Fruit fly (Drosophila melanogaster) whole organism, prepupa: ENCODE measurements around the gene ppk16.

Experiments
- Blimp-1 ChIP-seq: fragments of 200-800 bp; sonication (Bioruptor generic); optimal IDR thresholded peaks from 3 replicates; lab custom pipeline; 2017; ENCODE audit warnings: missing biosample characterization, missing genetic modification characterization, mild to moderate bottlenecking, moderate library complexity, missing genetic modification reagents
- CG10631 ChIP-seq: fragments of 200-800 bp; sonication (Bioruptor generic); optimal IDR thresholded peaks from 2 replicates; lab custom pipeline; 2016; ENCODE audit warnings: missing biosample characterization, missing genetic modification characterization
- CG10669 ChIP-seq: fragments of 200-800 bp; sonication (Bioruptor generic); optimal IDR thresholded peaks from 3 replicates; lab custom pipeline; 2018; ENCODE audit warnings: missing biosample characterization, mild to moderate bottlenecking, missing genetic modification characterization, moderate library complexity
- CG11762 ChIP-seq: fragments of 200-800 bp; sonication (Bioruptor generic); optimal IDR thresholded peaks from 3 replicates; lab custom pipeline; 2016; ENCODE audit warnings: missing biosample characterization, missing genetic modification characterization; ENCODE audit not compliant: insufficient read depth
- CG15336 ChIP-seq: fragments of 200-800 bp; sonication (Bioruptor generic); IDR thresholded peaks from 2 replicates; pipeline ENCODE4 v1.3.6; 2022; ENCODE audit warnings: missing biosample characterization, missing genetic modification characterization
- CG1621 ChIP-seq: fragments of 200-800 bp; sonication (Bioruptor generic); optimal IDR thresholded peaks from 3 replicates; lab custom pipeline; 2018; ENCODE audit warnings: missing biosample characterization, mild to moderate bottlenecking, missing genetic modification characterization
- CG16779 ChIP-seq: fragments of 200-800 bp; sonication (Bioruptor generic); optimal IDR thresholded peaks from 3 replicates; lab custom pipeline; 2017; ENCODE audit warnings: missing biosample characterization, mild to moderate bottlenecking, missing genetic modification characterization
- CG3032 ChIP-seq: fragments of 200-800 bp; optimal IDR thresholded peaks from 2 replicates; lab custom pipeline; 2019; ENCODE audit warnings: missing biosample characterization, mild to moderate bottlenecking, missing genetic modification characterization, moderate library complexity
- CG31627 ChIP-seq: fragments of 200-800 bp; sonication (Bioruptor generic); optimal IDR thresholded peaks from 3 replicates; lab custom pipeline; 2016; ENCODE audit warnings: missing biosample characterization, missing genetic modification characterization
- CG32006 ChIP-seq: fragments of 200-800 bp; sonication (Bioruptor generic); optimal IDR thresholded peaks from 3 replicates; lab custom pipeline; 2017; ENCODE audit warnings: missing biosample characterization, mild to moderate bottlenecking, missing genetic modification characterization
- CG34406 ChIP-seq: fragments of 200-800 bp; sonication (Bioruptor generic); optimal IDR thresholded peaks from 3 replicates; lab custom pipeline; 2016; ENCODE audit warnings: missing biosample characterization, missing genetic modification characterization
- CG4318 ChIP-seq: fragments of 200-800 bp; sonication (Bioruptor generic); optimal IDR thresholded peaks from 3 replicates; lab custom pipeline; 2017; ENCODE audit warnings: missing biosample characterization, mild to moderate bottlenecking, missing genetic modification characterization
- CG6163 ChIP-seq: fragments of 200-800 bp; sonication (Bioruptor generic); IDR thresholded peaks from 3 replicates; pipeline ENCODE4 v1.3.6; 2022; ENCODE audit warnings: missing biosample characterization, missing genetic modification characterization
- CG6276 ChIP-seq: fragments of 200-800 bp; sonication (Bioruptor generic); optimal IDR thresholded peaks from 2 replicates; lab custom pipeline; 2017; ENCODE audit warnings: missing biosample characterization, mild to moderate bottlenecking, missing genetic modification characterization
- CG6792 ChIP-seq: fragments of 200-800 bp; sonication (Bioruptor generic); optimal IDR thresholded peaks from 3 replicates; lab custom pipeline; 2016; ENCODE audit warnings: missing biosample characterization, missing genetic modification characterization
- CG6808 ChIP-seq: fragments of 200-800 bp; sonication (Bioruptor generic); optimal IDR thresholded peaks from 3 replicates; lab custom pipeline; 2017; ENCODE audit warnings: missing biosample characterization, missing genetic modification characterization, mild to moderate bottlenecking, moderate library complexity, missing genetic modification reagents
- CG6854 ChIP-seq: fragments of 200-800 bp; sonication (Bioruptor generic); optimal IDR thresholded peaks from 2 replicates; lab custom pipeline; 2017; ENCODE audit warnings: missing biosample characterization, mild to moderate bottlenecking, missing genetic modification characterization
- CG8119 ChIP-seq: fragments of 200-800 bp; sonication (Bioruptor generic); IDR thresholded peaks from 3 replicates; pipeline ENCODE4 v1.3.6; 2022; ENCODE audit warnings: missing biosample characterization, missing genetic modification characterization
- CG8632 ChIP-seq: fragments of 200-800 bp; sonication (Bioruptor generic); optimal IDR thresholded peaks from 3 replicates; lab custom pipeline; 2016; ENCODE audit warnings: missing biosample characterization, missing genetic modification characterization
- CG9139 ChIP-seq: fragments of 200-800 bp; sonication (Bioruptor generic); optimal IDR thresholded peaks from 3 replicates; lab custom pipeline; 2017; ENCODE audit warnings: missing biosample characterization, mild to moderate bottlenecking, missing genetic modification characterization
- Eip75B ChIP-seq: fragments of 200-800 bp; sonication (Bioruptor generic); optimal IDR thresholded peaks from 3 replicates; lab custom pipeline; 2016; ENCODE audit warnings: missing biosample characterization, missing genetic modification characterization
- Eip78C ChIP-seq: fragments of 200-800 bp; sonication (Bioruptor generic); peaks from one replicate; lab custom pipeline; 2016; ENCODE audit warnings: missing biosample characterization, missing genetic modification characterization
- Eip93F ChIP-seq: fragments of 200-800 bp; sonication (Bioruptor generic); optimal IDR thresholded peaks from 2 replicates; lab custom pipeline; 2016; ENCODE audit warnings: missing biosample characterization, mild to moderate bottlenecking, missing genetic modification characterization
- Ets21C ChIP-seq: fragments of 200-800 bp; sonication (Bioruptor generic); optimal IDR thresholded peaks from 3 replicates; lab custom pipeline; 2016; ENCODE audit warnings: missing biosample characterization, missing genetic modification characterization
- Ets96B ChIP-seq: fragments of 200-800 bp; optimal IDR thresholded peaks from 2 replicates; lab custom pipeline; 2019; ENCODE audit warnings: missing biosample characterization, mild to moderate bottlenecking, missing genetic modification characterization, moderate library complexity
- Gug ChIP-seq: fragments of 200-800 bp; sonication (Bioruptor generic); IDR thresholded peaks from 2 replicates; pipeline ENCODE4 v1.3.6; 2022; ENCODE audit warnings: missing biosample characterization, missing genetic modification characterization
- Hr38 ChIP-seq: sonication (Bioruptor generic); optimal IDR thresholded peaks from 2 replicates; lab custom pipeline; 2016; ENCODE audit warnings: missing biosample characterization, missing genetic modification characterization
- Hr39 ChIP-seq: fragments of 200-800 bp; sonication (Bioruptor generic); optimal IDR thresholded peaks from 2 replicates; lab custom pipeline; 2016; ENCODE audit warnings: missing biosample characterization, missing genetic modification characterization
- Hr4 ChIP-seq: fragments of 200-800 bp; sonication (Bioruptor generic); optimal IDR thresholded peaks from 3 replicates; lab custom pipeline; 2016; ENCODE audit warnings: missing biosample characterization, missing genetic modification characterization
- Lpt ChIP-seq: fragments of 200-800 bp; sonication (Bioruptor generic); optimal IDR thresholded peaks from 3 replicates; lab custom pipeline; 2016; ENCODE audit warnings: missing biosample characterization, missing genetic modification characterization
- Met ChIP-seq: fragments of 200-800 bp; sonication (Bioruptor generic); optimal IDR thresholded peaks from 3 replicates; lab custom pipeline; 2016; ENCODE audit warnings: missing biosample characterization, missing genetic modification characterization
- Smox ChIP-seq: fragments of 200-800 bp; sonication (Bioruptor generic); optimal IDR thresholded peaks from 3 replicates; lab custom pipeline; 2016; ENCODE audit warnings: missing biosample characterization, missing genetic modification characterization
- Sox102F ChIP-seq: fragments of 200-800 bp; sonication (Bioruptor generic); optimal IDR thresholded peaks from 2 replicates; lab custom pipeline; 2016; ENCODE audit warnings: missing biosample characterization, mild to moderate bottlenecking, missing genetic modification characterization
- Sox14 ChIP-seq: fragments of 200-800 bp; sonication (Bioruptor generic); optimal IDR thresholded peaks from 3 replicates; lab custom pipeline; 2016; ENCODE audit warnings: missing biosample characterization, missing genetic modification characterization
- Sox15 ChIP-seq: fragments of 200-800 bp; sonication (Bioruptor generic); optimal IDR thresholded peaks from 3 replicates; lab custom pipeline; 2016; ENCODE audit warnings: missing biosample characterization, missing genetic modification characterization
- achi ChIP-seq: fragments of 200-800 bp; sonication (Bioruptor generic); optimal IDR thresholded peaks from 3 replicates; lab custom pipeline; 2016; ENCODE audit warnings: missing biosample characterization, missing genetic modification characterization
- acj6 ChIP-seq: fragments of 200-800 bp; sonication (Bioruptor generic); optimal IDR thresholded peaks from 3 replicates; lab custom pipeline; 2016; ENCODE audit warnings: missing biosample characterization, missing genetic modification characterization
- cyc ChIP-seq: fragments of 200-800 bp; sonication (Bioruptor generic); optimal IDR thresholded peaks from 3 replicates; lab custom pipeline; 2016; ENCODE audit warnings: missing biosample characterization, missing genetic modification characterization
- dac ChIP-seq: fragments of 200-800 bp; sonication (Bioruptor generic); optimal IDR thresholded peaks from 2 replicates; lab custom pipeline; 2017; ENCODE audit warnings: missing biosample characterization, mild to moderate bottlenecking, missing genetic modification characterization
- eg ChIP-seq: fragments of 200-800 bp; sonication (Bioruptor generic); IDR thresholded peaks from 3 replicates; pipeline ENCODE4 v1.3.6; 2022; ENCODE audit warnings: missing biosample characterization, missing genetic modification characterization
- fd59A ChIP-seq: fragments of 200-800 bp; sonication (Bioruptor generic); optimal IDR thresholded peaks from 2 replicates; lab custom pipeline; 2017; ENCODE audit warnings: missing biosample characterization, mild to moderate bottlenecking, missing genetic modification characterization, missing genetic modification reagents
- net ChIP-seq: fragments of 200-800 bp; sonication (Bioruptor generic); optimal IDR thresholded peaks from 3 replicates; lab custom pipeline; 2016; ENCODE audit warnings: missing biosample characterization, missing genetic modification characterization
- pdm3 ChIP-seq: fragments of 200-800 bp; sonication (Bioruptor generic); optimal IDR thresholded peaks from 3 replicates; lab custom pipeline; 2016; ENCODE audit warnings: missing biosample characterization, missing genetic modification characterization
- salr ChIP-seq, 2 experiments: fragments of 200-800 bp; sonication (Bioruptor generic); optimal IDR thresholded peaks; 3 replicates each; lab custom pipeline; 2016 to 2018; ENCODE audit warnings: missing biosample characterization in 2 of 2, missing genetic modification characterization in 2 of 2, mild to moderate bottlenecking in 1 of 2
- ss ChIP-seq, 2 experiments: fragments of 200-800 bp; sonication (Bioruptor generic); optimal IDR thresholded peaks; 2 replicates in 1 of 2; 3 replicates in 1 of 2; lab custom pipeline; 2017 to 2018; ENCODE audit warnings: mild to moderate bottlenecking in 2 of 2, missing biosample characterization in 2 of 2, missing genetic modification characterization in 2 of 2, moderate library complexity in 1 of 2
- svp ChIP-seq: fragments of 200-800 bp; sonication (Bioruptor generic); peaks from one replicate; lab custom pipeline; 2016; ENCODE audit warnings: missing biosample characterization, missing genetic modification characterization

The ppk16 gene

DNA sequence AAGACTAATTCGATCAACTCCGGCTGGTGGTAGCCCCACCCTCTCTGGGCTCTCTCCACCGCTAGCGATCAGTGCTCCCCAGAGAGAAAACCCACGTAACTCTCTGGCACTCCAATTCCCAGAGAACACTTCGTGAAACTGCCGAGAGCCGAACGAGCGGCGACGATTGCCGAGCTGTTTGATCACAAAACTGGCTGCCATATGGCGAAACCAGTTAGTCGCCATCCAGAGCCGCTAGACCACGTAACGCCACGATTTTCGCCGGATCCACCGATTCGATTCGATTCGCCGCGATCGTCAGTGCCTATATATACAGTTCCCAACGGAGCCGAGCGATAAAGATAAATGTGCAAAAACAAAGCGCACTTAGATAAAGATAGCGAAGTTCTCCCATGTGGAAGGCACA lies 7.3 kb upstream of the ppk16 start, which contains the start of gene IP3K1 (continued):
- TF ChIP-seq CG10631 (GFP tag; lab: Kevin White, UChicago) (no peak), CG8119 (GFP tag; lab: Robert Waterston, UW) (peak; percentile 46; the same call in 2 of the 3 replicates), eg (GFP tag; lab: Robert Waterston, UW) (peak; percentile 81; the same call in 2 of the 3 replicates), Lpt (peak; percentile 73), CG31627 (GFP tag; lab: Kevin White, UChicago) (no peak), CG6276 (GFP tag; lab: Kevin White, UChicago) (peak; percentile 53), Eip93F (GFP tag; lab: Kevin White, UChicago) (peak; percentile 62), CG4318 (GFP tag; lab: Kevin White, UChicago) (no peak), CG6163 (peak; percentile 80; the same call in 2 of the 3 replicates), Gug (GFP tag; lab: Robert Waterston, UW) (0 out of 2 replicates have a peak, but pooled peaks have one; percentile 42), net (GFP tag; lab: Kevin White, UChicago) (peak; percentile 82), Ets96B (tag; lab: Kevin White, UChicago) (peak; percentile 20), Eip75B (GFP tag; lab: Kevin White, UChicago) (peak; percentile 50), achi (GFP tag; lab: Kevin White, UChicago) (no peak), pdm3 (GFP tag; lab: Kevin White, UChicago) (no peak), CG32006 (GFP tag; lab: Kevin White, UChicago) (peak; percentile 28), CG34406 (peak; percentile 11), Ets21C (GFP tag; lab: Kevin White, UChicago) (no peak), ss (GFP tag; optimal IDR thresholded peaks at IDR 0.05; lab: Kevin White, UChicago) (peak; percentile 74 to 76), CG11762 (GFP tag; lab: Kevin White, UChicago) (no peak), CG6808 (GFP tag; lab: Kevin White, UChicago) (peak; percentile 43), CG10669 (GFP tag; lab: Kevin White, UChicago) (peak; percentile 25), fd59A (peak; percentile 2), salr (GFP tag; optimal IDR thresholded peaks at IDR 0.05; lab: Kevin White, UChicago) (no peak), Smox (no peak), CG6854 (GFP tag; lab: Kevin White, UChicago) (peak; percentile 88)
- TF ChIP-seq, all 60 proteins: peak for 36

DNA sequence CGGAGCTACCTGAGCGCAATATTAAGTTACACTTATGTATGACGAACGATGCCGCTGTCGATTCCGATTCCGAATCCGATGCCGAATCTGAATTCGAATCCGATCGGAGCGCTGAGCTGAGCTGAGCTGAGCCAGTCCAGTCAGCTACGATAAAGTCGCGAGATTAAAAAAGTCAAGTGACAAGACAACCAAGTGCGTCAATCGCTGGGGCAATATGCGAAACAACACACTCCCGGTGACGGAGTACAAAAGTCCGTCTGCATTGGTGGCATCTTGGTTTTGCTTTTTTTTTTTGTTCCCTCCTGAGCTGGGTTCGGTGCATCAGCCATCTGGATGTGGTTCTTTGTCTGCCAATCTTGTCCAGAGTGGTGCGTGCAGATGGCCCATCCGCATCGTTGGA lies 4.9 kb upstream of the ppk16 start:
- peak; percentile 7 for TF ChIP-seq CG6808 (GFP tag; lab: Kevin White, UChicago)
- no peak for TF ChIP-seq Hr38 (GFP tag; lab: Kevin White, UChicago)
- TF ChIP-seq Sox14: peak; percentile 46
- TF ChIP-seq svp: peak; percentile 90
- TF ChIP-seq net (GFP tag; lab: Kevin White, UChicago): peak; percentile 5
- no peak for TF ChIP-seq eg (GFP tag; lab: Robert Waterston, UW)
- peak; percentile 37 to 65 for TF ChIP-seq ss (GFP tag; optimal IDR thresholded peaks at IDR 0.05; lab: Kevin White, UChicago)

DNA sequence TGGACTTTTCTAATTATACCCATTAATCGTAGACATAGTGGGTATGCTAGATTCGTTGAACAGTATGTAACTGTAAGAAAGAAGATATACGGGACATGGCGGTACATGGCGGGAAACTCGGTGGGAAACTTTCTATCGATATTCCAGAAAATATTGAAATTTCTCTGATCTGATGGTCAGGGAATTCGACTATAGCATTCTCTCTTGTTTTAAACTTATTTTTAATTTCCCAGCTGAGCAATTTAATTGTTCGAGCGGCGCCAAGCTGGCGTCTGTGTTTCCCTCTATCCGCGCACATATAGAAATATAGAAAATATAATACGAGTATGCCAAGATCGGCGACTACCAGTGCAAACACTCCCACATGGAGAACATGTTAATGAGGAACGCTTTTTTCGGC lies 4.3 kb upstream of the ppk16 start:
- TF ChIP-seq dac (GFP tag; lab: Kevin White, UChicago) (peak; percentile 0), CG3032 (tag; lab: Kevin White, UChicago) (no peak), CG15336 (peak; percentile 49; the same call in 1 of the 2 replicates), CG32006 (GFP tag; lab: Kevin White, UChicago) (peak; percentile 68), Hr39 (no peak), eg (GFP tag; lab: Robert Waterston, UW) (no peak), Met (peak; percentile 3), Eip93F (GFP tag; lab: Kevin White, UChicago) (no peak), CG6792 (GFP tag; lab: Kevin White, UChicago) (no peak), CG8632 (GFP tag; lab: Kevin White, UChicago) (no peak), Hr4 (peak; percentile 49), CG9139 (GFP tag; lab: Kevin White, UChicago) (no peak), Sox14 (peak; percentile 7), Ets96B (tag; lab: Kevin White, UChicago) (no peak), Blimp-1 (no peak), CG6276 (GFP tag; lab: Kevin White, UChicago) (no peak), CG10669 (GFP tag; lab: Kevin White, UChicago) (no peak), CG1621 (tag; lab: Kevin White, UChicago) (no peak), CG6163 (no peak), Eip78C (peak; percentile 44), salr (GFP tag; optimal IDR thresholded peaks at IDR 0.05; lab: Kevin White, UChicago) (no peak), Sox15 (GFP tag; lab: Kevin White, UChicago) (no peak), Eip75B (GFP tag; lab: Kevin White, UChicago) (peak; percentile 22), Ets21C (GFP tag; lab: Kevin White, UChicago) (no peak), CG16779 (tag; lab: Kevin White, UChicago) (no peak), acj6 (GFP tag; lab: Kevin White, UChicago) (peak; percentile 12), cyc (GFP tag; lab: Kevin White, UChicago) (no peak), CG10631 (GFP tag; lab: Kevin White, UChicago) (no peak), Sox102F (peak; percentile 15)
